Worm (Caenorhabditis elegans) whole organism, young adult: ENCODE data around the gene F13D12.3.

ENCODE experiments used
- attf-3 ChIP-seq: fragments of 200-800 bp; sonication (Bioruptor generic); conservative IDR thresholded peaks from 2 replicates; pipeline ENCODE4 v1.3.6; 2022; ENCODE audit warnings: missing genetic modification reagents, missing genetic modification characterization, missing compliant biosample characterization
- hmg-20 ChIP-seq: fragments of 200-800 bp; sonication (Bioruptor generic); IDR thresholded peaks from 2 replicates; pipeline ENCODE4 v1.3.6; 2022; ENCODE audit warnings: missing genetic modification reagents, missing genetic modification characterization, missing compliant biosample characterization
- snpc-4 ChIP-seq, 5 experiments: fragments of 150-350 bp in 1 of 5; sonication (generic microtip) in 4 of 5; optimal IDR thresholded peaks; 2 replicates each; lab custom pipeline; 2014 to 2018; ENCODE audit warnings: missing genetic modification characterization in 5 of 5, missing biosample characterization in 3 of 5, antibody characterized with exemption in 2 of 5, mild to moderate bottlenecking in 2 of 5, missing compliant biosample characterization in 2 of 5, missing genotype in 2 of 5, moderate library complexity in 2 of 5, missing genetic modification reagents in 1 of 5

ce11 chrII:11739199-11739598, 19.0 kb downstream of the F13D12.3 start, which contains the start of gene ctsa-1.2:
- TF ChIP-seq attf-3 (no peak), hmg-20 (no peak), snpc-4 (GFP tag; optimal IDR thresholded peaks at IDR 0.05; lab: Kevin White, UChicago) (no peak), snpc-4 (tag; optimal IDR thresholded peaks at IDR 0.05; lab: Kevin White, UChicago) (no peak)
